Worm (Caenorhabditis elegans) whole organism, L4 larva: ENCODE measurements around the gene C49H3.6.
A peak's percentile ranks its signal among the peaks of the same experiment; 100 is the strongest.

Source experiments
- F37D6.2 ChIP-seq: sonication (generic microtip); optimal IDR thresholded peaks from 2 replicates; lab custom pipeline; 2016; ENCODE audit warnings: mild to moderate bottlenecking, missing genetic modification characterization, missing compliant biosample characterization
- F49E8.2 ChIP-seq: sonication (generic microtip); optimal IDR thresholded peaks from 2 replicates; lab custom pipeline; 2016; ENCODE audit warnings: missing compliant biosample characterization, mild to moderate bottlenecking, missing genetic modification characterization, borderline replicate concordance
- R02D3.7 ChIP-seq: fragments of 150-350 bp; sonication (generic microtip); optimal IDR thresholded peaks from 3 replicates; lab custom pipeline; 2014; ENCODE audit warnings: missing biosample characterization, missing genetic modification characterization
- Y75B8A.6 ChIP-seq: fragments of 200-800 bp; sonication (Bioruptor generic); IDR thresholded peaks from 2 replicates; pipeline ENCODE4 v1.3.6; 2022; ENCODE audit warnings: missing genetic modification reagents, missing genetic modification characterization, missing compliant biosample characterization
- aha-1 ChIP-seq: fragments of 150-350 bp; peaks from one replicate; lab custom pipeline; 2014; ENCODE audit warnings: missing biosample characterization, missing genetic modification characterization
- aly-2 ChIP-seq: sonication (generic microtip); optimal IDR thresholded peaks from 2 replicates; lab custom pipeline; 2018; ENCODE audit warnings: missing biosample characterization, missing genetic modification characterization
- ceh-20 ChIP-seq: fragments of 200-800 bp; sonication (Bioruptor generic); IDR thresholded peaks from 2 replicates; pipeline ENCODE4 v1.3.6; 2022; ENCODE audit warnings: missing genetic modification reagents, missing genetic modification characterization, missing compliant biosample characterization
- ceh-62 ChIP-seq: sonication (generic microtip); optimal IDR thresholded peaks from 2 replicates; lab custom pipeline; 2017; ENCODE audit warnings: missing biosample characterization, missing genetic modification characterization
- daf-12 ChIP-seq: fragments of 150-350 bp; optimal IDR thresholded peaks from 2 replicates; lab custom pipeline; 2014; ENCODE audit warnings: missing biosample characterization, missing genetic modification reagents, missing genetic modification characterization
- dmd-8 ChIP-seq: fragments of 200-800 bp; sonication (Bioruptor generic); IDR thresholded peaks from 2 replicates; pipeline ENCODE4 v1.3.6; 2022; ENCODE audit warnings: missing genetic modification characterization, missing compliant biosample characterization
- dpl-1 ChIP-seq: fragments of 150-350 bp; optimal IDR thresholded peaks from 2 replicates; lab custom pipeline; 2014; ENCODE audit warnings: missing biosample characterization, missing genetic modification reagents, missing genetic modification characterization
- duxl-1 ChIP-seq: sonication (generic microtip); optimal IDR thresholded peaks from 2 replicates; lab custom pipeline; 2016; ENCODE audit warnings: mild to moderate bottlenecking, missing genetic modification characterization, moderate library complexity, missing compliant biosample characterization; ENCODE audit not compliant: poor library complexity
- egl-27 ChIP-seq: sonication (generic microtip); optimal IDR thresholded peaks from 3 replicates; lab custom pipeline; 2017; ENCODE audit warnings: missing biosample characterization, missing genetic modification reagents, missing genetic modification characterization
- hlh-30 ChIP-seq: sonication (generic microtip); optimal IDR thresholded peaks from 2 replicates; lab custom pipeline; 2017; ENCODE audit warnings: antibody characterized with exemption, mild to moderate bottlenecking, missing genetic modification characterization, missing compliant biosample characterization; ENCODE audit not compliant: insufficient read depth
- jun-1 ChIP-seq: fragments of 150-350 bp; optimal IDR thresholded peaks from 2 replicates; lab custom pipeline; 2014; ENCODE audit warnings: missing biosample characterization, missing genetic modification reagents, missing genetic modification characterization
- lin-13 ChIP-seq: fragments of 150-350 bp; optimal IDR thresholded peaks from 2 replicates; lab custom pipeline; 2014; ENCODE audit warnings: missing biosample characterization, missing genetic modification reagents, missing genetic modification characterization
- lin-38 ChIP-seq: fragments of 200-800 bp; sonication (Bioruptor generic); IDR thresholded peaks from 2 replicates; pipeline ENCODE4 v1.3.6; 2022; ENCODE audit warnings: missing genetic modification reagents, missing genetic modification characterization, missing compliant biosample characterization
- lir-3 ChIP-seq: sonication (generic microtip); optimal IDR thresholded peaks from 2 replicates; lab custom pipeline; 2016; ENCODE audit warnings: mild to moderate bottlenecking, missing genetic modification characterization, missing compliant biosample characterization
- mdt-29 ChIP-seq: fragments of 200-800 bp; sonication (Bioruptor generic); IDR thresholded peaks from 2 replicates; pipeline ENCODE4 v1.3.6; 2022; ENCODE audit warnings: missing genetic modification reagents, missing genetic modification characterization, missing compliant biosample characterization
- mxl-2 ChIP-seq: fragments of 200-800 bp; sonication (Bioruptor generic); conservative IDR thresholded peaks from 2 replicates; pipeline ENCODE4 v1.3.6; 2022; ENCODE audit warnings: missing genetic modification reagents, missing genetic modification characterization, missing compliant biosample characterization
- nhr-102 ChIP-seq: sonication (generic microtip); optimal IDR thresholded peaks from 2 replicates; lab custom pipeline; 2016; ENCODE audit warnings: mild to moderate bottlenecking, missing genetic modification characterization, moderate library complexity, missing compliant biosample characterization
- nhr-11 ChIP-seq: fragments of 150-350 bp; optimal IDR thresholded peaks from 2 replicates; lab custom pipeline; 2014; ENCODE audit warnings: missing biosample characterization, missing genetic modification characterization
- nhr-111 ChIP-seq: fragments of 200-800 bp; sonication (Bioruptor generic); optimal IDR thresholded peaks from 2 replicates; lab custom pipeline; 2018; ENCODE audit warnings: mild to moderate bottlenecking, missing genetic modification characterization, missing compliant biosample characterization
- nhr-25 ChIP-seq: sonication (generic microtip); optimal IDR thresholded peaks from 2 replicates; lab custom pipeline; 2017; ENCODE audit warnings: missing genetic modification characterization, mild to moderate bottlenecking, missing compliant biosample characterization, antibody characterized with exemption, moderate library complexity, borderline replicate concordance; ENCODE audit not compliant: insufficient read depth
- nhr-42 ChIP-seq: fragments of 200-800 bp; sonication (Bioruptor generic); IDR thresholded peaks from 2 replicates; pipeline ENCODE4 v1.3.6; 2022; ENCODE audit warnings: missing genetic modification characterization, missing compliant biosample characterization
- pqm-1 ChIP-seq: sonication (generic microtip); optimal IDR thresholded peaks from 2 replicates; lab custom pipeline; 2017; ENCODE audit warnings: missing biosample characterization, missing genetic modification characterization
- skn-1 ChIP-seq: fragments of 150-350 bp; optimal IDR thresholded peaks from 2 replicates; lab custom pipeline; 2014; ENCODE audit warnings: missing biosample characterization, missing genetic modification characterization
- unc-130 ChIP-seq: sonication (generic microtip); optimal IDR thresholded peaks from 2 replicates; lab custom pipeline; 2016; ENCODE audit warnings: missing genetic modification reagents, missing genetic modification characterization, missing compliant biosample characterization
- unc-62 ChIP-seq, 3 experiments: fragments of 150-350 bp in 1 of 3; sonication (generic microtip); optimal IDR thresholded peaks in 2 of 3; peaks in 1 of 3; 1 replicate in 1 of 3; 2 replicates in 2 of 3; lab custom pipeline; 2014 to 2017; ENCODE audit warnings: missing biosample characterization in 3 of 3, missing genetic modification characterization in 3 of 3, missing genetic modification reagents in 3 of 3, missing genotype in 1 of 3
- vab-7 ChIP-seq: fragments of 200-800 bp; sonication (Bioruptor generic); IDR thresholded peaks from 2 replicates; pipeline ENCODE4 v1.3.6; 2022; ENCODE audit warnings: missing genetic modification reagents, missing genetic modification characterization, missing compliant biosample characterization
- zag-1 ChIP-seq: fragments of 150-350 bp; optimal IDR thresholded peaks from 2 replicates; lab custom pipeline; 2014; ENCODE audit warnings: missing biosample characterization, missing genetic modification characterization
- zfp-3 ChIP-seq: fragments of 200-800 bp; sonication (Bioruptor generic); conservative IDR thresholded peaks from 2 replicates; pipeline ENCODE4 v1.3.6; 2022; ENCODE audit warnings: missing genetic modification reagents, missing genetic modification characterization, missing compliant biosample characterization

Gene C49H3.6

ce11 chrIV:7903359-7903758 is at the start of gene C49H3.6 (continued):
- TF ChIP-seq unc-130 (GFP tag; lab: Kevin White, UChicago) (no peak), lir-3 (tag; lab: Kevin White, UChicago) (no peak)
- TF ChIP-seq, all 104 proteins: peak for 14

- TF ChIP-seq zag-1 (tag; lab: Kevin White, UChicago) (no peak), aha-1 (peak; percentile 55), egl-27 (tag; lab: Kevin White, UChicago) (no peak)
These were observed 34.9 kb upstream of the C49H3.6 start, which contains the start of gene flp-10 for ce11 chrIV:7868607-7869006. Gene flp-10, plus strand, starts transcription at chrIV:7868907.

- TF ChIP-seq dmd-8 (GFP tag; lab: Robert Waterston, UW) = no peak
- no peak for TF ChIP-seq zfp-3 (GFP tag; lab: Robert Waterston, UW)
- no peak for TF ChIP-seq nhr-102 (tag; lab: Kevin White, UChicago)
- TF ChIP-seq pqm-1 = no peak
- no peak for TF ChIP-seq nhr-25
- no peak for TF ChIP-seq nhr-111 (GFP tag; lab: Kevin White, UChicago)
- TF ChIP-seq aha-1 = no peak
- TF ChIP-seq vab-7 (GFP tag; lab: Robert Waterston, UW) = no peak
- no peak for TF ChIP-seq lin-38
- TF ChIP-seq nhr-42 (GFP tag; lab: Robert Waterston, UW) = no peak
- no peak for TF ChIP-seq mdt-29
- no peak for TF ChIP-seq duxl-1 (tag; lab: Kevin White, UChicago)
- TF ChIP-seq nhr-11 (tag; lab: Kevin White, UChicago) = no peak
- TF ChIP-seq lin-13 (GFP tag; lab: Kevin White, UChicago) = no peak
- no peak for TF ChIP-seq F37D6.2 (tag; lab: Kevin White, UChicago)
- no peak for TF ChIP-seq ceh-62 (tag; lab: Kevin White, UChicago)
These were observed 33.1 kb upstream of the C49H3.6 start, which contains the start of gene T06C10.3 for ce11 chrIV:7870451-7870850. Gene T06C10.3, plus strand, starts transcription at chrIV:7870751.

ce11 chrIV:7877255-7877654 is 26.3 kb upstream of the C49H3.6 start:
- TF ChIP-seq daf-12 (tag; lab: Kevin White, UChicago) = no peak
- no peak for TF ChIP-seq hlh-30
- peak; percentile 96 for TF ChIP-seq aha-1
- peak in 1 of 2 experiments; percentile 52 for TF ChIP-seq unc-62 (GFP tag; optimal IDR thresholded peaks at IDR 0.05 in 1 of 2; lab: Kevin White, UChicago)
- no peak for TF ChIP-seq unc-62 (tag; optimal IDR thresholded peaks at IDR 0.05; lab: Kevin White, UChicago)
- TF ChIP-seq mxl-2 (GFP tag; lab: Robert Waterston, UW) = no peak
- no peak for TF ChIP-seq aly-2 (tag; lab: Kevin White, UChicago)
- no peak for TF ChIP-seq nhr-111 (GFP tag; lab: Kevin White, UChicago)
- no peak for TF ChIP-seq Y75B8A.6 (GFP tag; lab: Robert Waterston, UW)
- TF ChIP-seq R02D3.7 (tag; lab: Kevin White, UChicago) = no peak

- TF ChIP-seq dpl-1 (GFP tag; lab: Kevin White, UChicago) (no peak), F49E8.2 (tag; lab: Kevin White, UChicago) (no peak), skn-1 (tag; lab: Kevin White, UChicago) (no peak), ceh-20 (no peak), R02D3.7 (tag; lab: Kevin White, UChicago) (no peak), dmd-8 (GFP tag; lab: Robert Waterston, UW) (no peak), jun-1 (tag; lab: Kevin White, UChicago) (no peak)
- TF ChIP-seq, all 104 proteins: peak for 0
These were observed 25.8 kb upstream of the C49H3.6 start, which contains the start of gene kin-26 for ce11 chrIV:7877781-7878180. Gene kin-26, minus strand, starts transcription at chrIV:7877881.
